Worm (Caenorhabditis elegans) whole organism, late embryonic: ENCODE measurements around the gene nhr-152.

Source experiments
- C08G9.2 ChIP-seq: sonication (generic microtip); optimal IDR thresholded peaks from 2 replicates; lab custom pipeline; 2016; ENCODE audit warnings: mild to moderate bottlenecking, missing genetic modification characterization, moderate library complexity, missing compliant biosample characterization
- F13H6.1 ChIP-seq: sonication (generic microtip); optimal IDR thresholded peaks from 2 replicates; lab custom pipeline; 2016; ENCODE audit warnings: missing genetic modification characterization, missing compliant biosample characterization
- ama-1 ChIP-seq: fragments of 150-350 bp; optimal IDR thresholded peaks from 2 replicates; lab custom pipeline; 2014
- ceh-14 ChIP-seq: sonication (generic microtip); optimal IDR thresholded peaks from 2 replicates; lab custom pipeline; 2016; ENCODE audit warnings: missing genotype, missing genetic modification characterization, missing compliant biosample characterization
- ceh-19 ChIP-seq: fragments of 200-800 bp; sonication (Bioruptor generic); optimal IDR thresholded peaks from 2 replicates; lab custom pipeline; 2018; ENCODE audit warnings: mild to moderate bottlenecking, missing genetic modification characterization, missing compliant biosample characterization
- ceh-2 ChIP-seq: sonication (generic microtip); optimal IDR thresholded peaks from 2 replicates; lab custom pipeline; 2016; ENCODE audit warnings: missing genotype, missing genetic modification characterization, missing compliant biosample characterization
- ceh-22 ChIP-seq: sonication (generic microtip); optimal IDR thresholded peaks from 2 replicates; lab custom pipeline; 2017; ENCODE audit warnings: missing biosample characterization, missing genetic modification characterization
- ceh-24 ChIP-seq: sonication (generic microtip); optimal IDR thresholded peaks from 2 replicates; lab custom pipeline; 2016; ENCODE audit warnings: mild to moderate bottlenecking, missing genetic modification characterization, missing compliant biosample characterization
- ceh-31 ChIP-seq: sonication (generic microtip); optimal IDR thresholded peaks from 2 replicates; lab custom pipeline; 2016; ENCODE audit warnings: missing genetic modification characterization, missing compliant biosample characterization
- ceh-34 ChIP-seq: sonication (generic microtip); optimal IDR thresholded peaks from 2 replicates; lab custom pipeline; 2016; ENCODE audit warnings: mild to moderate bottlenecking, missing genetic modification characterization, missing compliant biosample characterization
- ceh-48 ChIP-seq: sonication (generic microtip); optimal IDR thresholded peaks from 2 replicates; lab custom pipeline; 2016; ENCODE audit warnings: missing genetic modification characterization, inconsistent platforms, missing compliant biosample characterization
- ceh-6 ChIP-seq: fragments of 200-800 bp; sonication (Bioruptor generic); optimal IDR thresholded peaks from 2 replicates; lab custom pipeline; 2018; ENCODE audit warnings: mild to moderate bottlenecking, missing genetic modification characterization, missing compliant biosample characterization
- dve-1 ChIP-seq: sonication (generic microtip); optimal IDR thresholded peaks from 2 replicates; lab custom pipeline; 2017; ENCODE audit warnings: antibody characterized with exemption, mild to moderate bottlenecking, missing genetic modification characterization, missing compliant biosample characterization
- elt-4 ChIP-seq: sonication (generic microtip); optimal IDR thresholded peaks from 2 replicates; lab custom pipeline; 2016; ENCODE audit warnings: missing genetic modification characterization, missing compliant biosample characterization
- ets-4 ChIP-seq: sonication (generic microtip); optimal IDR thresholded peaks from 2 replicates; lab custom pipeline; 2016; ENCODE audit warnings: missing genetic modification characterization, missing compliant biosample characterization
- hlh-30 ChIP-seq: sonication (generic microtip); optimal IDR thresholded peaks from 2 replicates; lab custom pipeline; 2017; ENCODE audit warnings: antibody characterized with exemption, missing genetic modification characterization, missing compliant biosample characterization; ENCODE audit not compliant: insufficient read depth
- hlh-8 ChIP-seq: sonication (generic microtip); optimal IDR thresholded peaks from 2 replicates; lab custom pipeline; 2016; ENCODE audit warnings: missing genotype, missing genetic modification characterization, missing compliant biosample characterization
- lim-6 ChIP-seq: sonication (generic microtip); optimal IDR thresholded peaks from 2 replicates; lab custom pipeline; 2016; ENCODE audit warnings: missing genetic modification characterization, missing compliant biosample characterization
- madf-2 ChIP-seq: sonication (generic microtip); optimal IDR thresholded peaks from 2 replicates; lab custom pipeline; 2017; ENCODE audit warnings: missing genetic modification characterization, missing compliant biosample characterization
- nhr-11 ChIP-seq: fragments of 150-350 bp; optimal IDR thresholded peaks from 2 replicates; lab custom pipeline; 2014; ENCODE audit warnings: missing biosample characterization, missing genetic modification characterization
- nhr-232 ChIP-seq: sonication (generic microtip); optimal IDR thresholded peaks from 2 replicates; lab custom pipeline; 2016; ENCODE audit warnings: missing genetic modification characterization, missing compliant biosample characterization
- pag-3 ChIP-seq: sonication (generic microtip); optimal IDR thresholded peaks from 2 replicates; lab custom pipeline; 2016; ENCODE audit warnings: missing compliant biosample characterization, missing genetic modification characterization, borderline replicate concordance
- pat-9 ChIP-seq: fragments of 200-800 bp; sonication (Bioruptor generic); optimal IDR thresholded peaks from 2 replicates; lab custom pipeline; 2018; ENCODE audit warnings: mild to moderate bottlenecking, missing genetic modification characterization, moderate library complexity, missing compliant biosample characterization
- pha-2 ChIP-seq: sonication (generic microtip); optimal IDR thresholded peaks from 2 replicates; lab custom pipeline; 2017; ENCODE audit warnings: mild to moderate bottlenecking, missing genetic modification characterization, missing compliant biosample characterization
- pqm-1 ChIP-seq: sonication (generic microtip); optimal IDR thresholded peaks from 2 replicates; lab custom pipeline; 2016; ENCODE audit warnings: missing genetic modification characterization, missing compliant biosample characterization
- pros-1 ChIP-seq: fragments of 150-350 bp; optimal IDR thresholded peaks from 2 replicates; lab custom pipeline; 2014; ENCODE audit warnings: missing biosample characterization, missing genetic modification reagents, missing genetic modification characterization
- rnt-1 ChIP-seq: sonication (generic microtip); optimal IDR thresholded peaks from 2 replicates; lab custom pipeline; 2016; ENCODE audit warnings: missing genetic modification characterization, missing compliant biosample characterization
- sdc-2 ChIP-seq: sonication (generic microtip); optimal IDR thresholded peaks from 2 replicates; lab custom pipeline; 2016; ENCODE audit warnings: missing genotype, missing genetic modification characterization, missing compliant biosample characterization
- sox-4 ChIP-seq: sonication (generic microtip); optimal IDR thresholded peaks from 2 replicates; lab custom pipeline; 2017; ENCODE audit warnings: mild to moderate bottlenecking, missing genetic modification characterization, inconsistent platforms, missing compliant biosample characterization
- syd-9 ChIP-seq: sonication (generic microtip); optimal IDR thresholded peaks from 2 replicates; lab custom pipeline; 2016; ENCODE audit warnings: mild to moderate bottlenecking, missing genetic modification characterization, moderate library complexity, missing compliant biosample characterization
- tbx-7 ChIP-seq: sonication (generic microtip); optimal IDR thresholded peaks from 2 replicates; lab custom pipeline; 2016; ENCODE audit warnings: missing genotype, missing genetic modification characterization, missing compliant biosample characterization
- ttx-3 ChIP-seq: sonication (generic microtip); optimal IDR thresholded peaks from 2 replicates; lab custom pipeline; 2016; ENCODE audit warnings: missing genetic modification reagents, missing genetic modification characterization, missing compliant biosample characterization
- unc-3 ChIP-seq, 2 experiments: fragments of 200-800 bp in 1 of 2; sonication (Bioruptor generic) in 1 of 2; sonication (generic microtip) in 1 of 2; conservative IDR thresholded peaks in 1 of 2; optimal IDR thresholded peaks in 1 of 2; 2 replicates each; pipeline versions ENCODE4 v1.3.6 to Lab custom; 2016 to 2022; ENCODE audit warnings: missing compliant biosample characterization in 2 of 2, missing genetic modification characterization in 2 of 2, missing genetic modification reagents in 1 of 2
- unc-86 ChIP-seq: sonication (generic microtip); optimal IDR thresholded peaks from 2 replicates; lab custom pipeline; 2016; ENCODE audit warnings: missing genetic modification characterization, missing compliant biosample characterization
- zip-5 ChIP-seq: sonication (generic microtip); optimal IDR thresholded peaks from 2 replicates; lab custom pipeline; 2016; ENCODE audit warnings: missing genetic modification characterization, missing compliant biosample characterization

nhr-152 gene

DNA sequence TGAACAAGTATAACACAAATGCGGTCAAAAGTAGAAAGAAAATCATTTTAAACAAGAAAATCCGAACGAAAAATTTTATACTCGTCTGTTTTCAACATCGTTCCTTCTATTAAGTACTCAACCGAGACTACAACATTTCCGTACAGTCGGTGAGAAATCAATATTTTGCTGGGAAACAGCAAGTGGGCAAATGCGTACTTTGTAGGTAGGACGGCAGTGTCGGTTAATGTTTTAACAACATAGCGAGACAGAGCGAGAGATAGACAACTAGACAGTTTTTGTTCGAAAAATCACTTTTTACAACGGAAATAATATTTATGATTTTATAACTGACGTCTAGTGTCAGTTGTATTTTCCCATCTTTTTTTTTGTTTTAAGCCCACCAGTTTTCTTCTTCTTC, 4.8 kb upstream of the nhr-152 start, which contains the start of gene cyp-33A1:
Gene cyp-33A1 (minus strand): TSS at position 72 of the 400 bp plus-strand sequence.
- no peak for TF ChIP-seq ceh-34 (tag; lab: Kevin White, UChicago)
- TF ChIP-seq syd-9 (tag; lab: Kevin White, UChicago) = no peak
- TF ChIP-seq nhr-232 (tag; lab: Kevin White, UChicago) = no peak
- no peak for TF ChIP-seq pag-3 (tag; lab: Kevin White, UChicago)
- TF ChIP-seq dve-1 (tag; lab: Kevin White, UChicago) = no peak
- no peak for TF ChIP-seq pat-9
- no peak for TF ChIP-seq ceh-6 (GFP tag; lab: Kevin White, UChicago)
- no peak for TF ChIP-seq ama-1 (lab: Kevin White, UChicago)
- no peak for TF ChIP-seq C08G9.2
- no peak for TF ChIP-seq ceh-22 (tag; lab: Kevin White, UChicago)
- no peak for TF ChIP-seq nhr-11 (tag; lab: Kevin White, UChicago)
- no peak for TF ChIP-seq madf-2 (tag; lab: Kevin White, UChicago)
- TF ChIP-seq sox-4 (tag; lab: Kevin White, UChicago) = no peak
- TF ChIP-seq elt-4 = no peak
- TF ChIP-seq ceh-31 (tag; lab: Kevin White, UChicago) = no peak
- TF ChIP-seq hlh-8 = no peak

DNA sequence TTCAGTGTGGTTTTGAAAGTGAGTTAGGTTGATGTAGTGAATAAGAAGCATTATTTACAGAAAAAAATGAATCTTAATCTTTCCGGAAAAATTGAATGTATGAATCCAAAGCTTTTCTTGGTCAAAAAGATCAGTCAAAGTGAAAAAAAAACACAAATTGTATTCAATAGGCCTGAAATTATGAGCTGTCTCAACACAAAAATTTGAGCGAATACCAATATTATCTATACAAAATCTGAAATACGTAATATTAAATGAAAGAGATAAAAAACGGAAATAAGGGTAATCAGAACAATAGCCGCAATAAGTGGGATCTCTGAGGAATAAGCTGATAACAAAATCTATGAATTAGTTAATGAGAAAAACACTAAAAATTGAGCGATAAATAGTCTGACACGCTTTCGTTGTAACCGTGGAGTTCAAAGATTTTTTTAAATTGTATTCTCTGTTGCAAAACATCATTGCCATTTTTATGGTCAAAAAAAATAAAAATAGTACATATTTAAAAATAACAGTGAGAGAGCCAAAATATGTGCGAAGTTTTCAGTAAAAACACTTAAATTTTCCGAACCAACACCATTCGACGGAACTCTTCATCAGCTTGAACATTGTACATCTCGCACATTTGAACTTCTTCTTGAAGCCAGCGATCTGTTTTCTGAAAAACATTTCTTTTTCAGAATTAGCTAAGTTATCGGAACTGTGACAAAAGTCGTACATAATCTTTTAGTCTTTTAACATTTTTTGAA, 2.1 kb upstream of the nhr-152 start, which contains the start of gene sre-11:
Gene sre-11 (minus strand): TSS at position 51 of the 749 bp plus-strand sequence.
- no peak for TF ChIP-seq sdc-2 (tag; lab: Kevin White, UChicago)
- TF ChIP-seq ets-4 = no peak
- TF ChIP-seq hlh-8 = no peak
- no peak for TF ChIP-seq lim-6 (tag; lab: Kevin White, UChicago)

DNA sequence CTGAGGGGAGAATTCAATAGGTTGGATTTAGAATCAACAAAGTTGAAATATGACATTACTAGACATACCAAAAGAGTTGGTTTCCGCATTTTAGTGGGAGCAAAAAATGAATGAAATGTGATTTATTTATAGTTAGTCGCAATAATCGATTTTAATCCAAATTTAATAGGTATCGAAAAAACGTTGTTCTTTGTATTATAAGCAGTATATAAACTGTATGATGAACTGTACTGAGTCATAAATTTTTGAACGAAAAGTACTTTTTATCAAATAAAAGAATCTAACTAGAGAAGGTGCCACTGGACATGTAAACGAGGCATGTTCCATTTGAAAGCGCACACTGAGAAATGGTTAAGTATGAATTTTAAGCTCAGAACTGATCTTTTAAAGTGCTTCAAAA, 3.7 kb downstream of the nhr-152 start, which contains the start of gene C12D5.9:
Gene C12D5.9 (minus strand): TSS at position 101 of the 400 bp plus-strand sequence.
- TF ChIP-seq hlh-30 = no peak

DNA sequence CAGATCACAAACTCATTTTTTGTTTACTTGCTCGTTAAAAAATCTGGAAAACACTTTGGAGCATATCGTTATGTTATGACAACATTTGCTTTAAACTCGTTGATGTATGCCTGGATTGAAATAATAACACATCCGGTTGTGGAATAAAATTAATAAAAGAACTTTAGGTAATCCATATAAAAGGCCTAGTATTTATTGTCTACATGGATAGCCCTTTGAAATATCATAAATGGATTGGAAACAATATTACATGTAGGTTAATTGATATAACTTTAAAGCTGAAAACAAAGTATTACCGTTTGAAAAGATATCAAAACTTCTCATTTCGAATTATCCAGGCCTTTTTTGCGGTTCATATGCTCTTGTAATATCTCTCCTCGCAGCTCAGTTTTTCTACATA, 4.5 kb downstream of the nhr-152 start:
- no peak for TF ChIP-seq pros-1 (tag; lab: Kevin White, UChicago)
- TF ChIP-seq ceh-2 (tag; lab: Kevin White, UChicago) = no peak

DNA sequence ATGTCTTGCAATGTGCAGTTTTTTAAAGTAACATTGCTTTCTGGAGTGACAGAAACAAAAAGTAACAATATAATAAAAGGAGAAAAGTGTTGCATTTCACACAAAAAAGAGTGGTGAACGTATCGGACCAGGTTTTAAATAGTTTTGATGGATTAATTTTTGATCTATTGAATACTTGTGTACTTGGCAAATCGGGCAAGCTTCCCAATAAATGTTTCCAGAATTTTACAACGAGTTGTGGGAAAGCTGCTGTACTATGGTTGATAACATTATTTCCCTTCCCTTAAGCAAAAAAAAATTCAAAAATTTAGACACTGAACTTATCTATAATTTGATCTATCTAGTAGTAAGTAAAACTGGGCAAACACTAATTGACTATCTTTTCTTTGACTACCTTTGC, 7.2 kb downstream of the nhr-152 start, which contains the start of gene C12D5.10:
Gene C12D5.10 (minus strand): TSS at position 101 of the 400 bp plus-strand sequence.
- TF ChIP-seq ceh-48 (tag; lab: Kevin White, UChicago) = no peak
- TF ChIP-seq unc-3 (GFP tag; conservative IDR thresholded peaks at IDR 0.05; lab: Robert Waterston, UW) = no peak
- no peak for TF ChIP-seq unc-3 (tag; optimal IDR thresholded peaks at IDR 0.05; lab: Kevin White, UChicago)
- no peak for TF ChIP-seq pat-9
- no peak for TF ChIP-seq ceh-14 (tag; lab: Kevin White, UChicago)
- TF ChIP-seq pqm-1 (tag; lab: Kevin White, UChicago) = no peak
- TF ChIP-seq lim-6 (tag; lab: Kevin White, UChicago) = no peak
- no peak for TF ChIP-seq ceh-6 (GFP tag; lab: Kevin White, UChicago)
- TF ChIP-seq ceh-19 = no peak
- no peak for TF ChIP-seq pha-2 (tag; lab: Kevin White, UChicago)
- TF ChIP-seq ets-4 = no peak
- no peak for TF ChIP-seq ceh-24 (tag; lab: Kevin White, UChicago)
- TF ChIP-seq zip-5 (tag; lab: Kevin White, UChicago) = no peak
- TF ChIP-seq F13H6.1 = no peak
- no peak for TF ChIP-seq dve-1 (tag; lab: Kevin White, UChicago)
- TF ChIP-seq ceh-31 (tag; lab: Kevin White, UChicago) = no peak
- TF ChIP-seq unc-86 (tag; lab: Kevin White, UChicago) = no peak
- no peak for TF ChIP-seq tbx-7 (tag; lab: Kevin White, UChicago)
- no peak for TF ChIP-seq ttx-3 (tag; lab: Kevin White, UChicago)
- no peak for TF ChIP-seq ama-1 (lab: Kevin White, UChicago)
- TF ChIP-seq rnt-1 (tag; lab: Kevin White, UChicago) = no peak
